Fruit fly (Drosophila melanogaster) Kc167 (cell line): ENCODE results near the gene CG43354.

Source experiments
- Myc ChIP-seq: fragments of >200 bp; optimal IDR thresholded peaks from 2 replicates; lab custom pipeline; 2017; ENCODE audit warnings: missing external identifiers
- Sin3A ChIP-seq: fragments of >200 bp; optimal IDR thresholded peaks from 2 replicates; lab custom pipeline; 2018; ENCODE audit warnings: missing external identifiers
- h ChIP-seq: fragments of >200 bp; optimal IDR thresholded peaks from 3 replicates; lab custom pipeline; 2018; ENCODE audit warnings: missing external identifiers
- insv ChIP-seq: fragments of >200 bp; optimal IDR thresholded peaks from 3 replicates; lab custom pipeline; 2018; ENCODE audit warnings: missing external identifiers
- psq ChIP-seq: fragments of >200 bp; optimal IDR thresholded peaks from 2 replicates; lab custom pipeline; 2017; ENCODE audit warnings: missing external identifiers
- ttk ChIP-seq: sonication (Bioruptor generic); optimal IDR thresholded peaks from 2 replicates; lab custom pipeline; 2017; ENCODE audit warnings: missing external identifiers

CG43354 gene

DNA sequence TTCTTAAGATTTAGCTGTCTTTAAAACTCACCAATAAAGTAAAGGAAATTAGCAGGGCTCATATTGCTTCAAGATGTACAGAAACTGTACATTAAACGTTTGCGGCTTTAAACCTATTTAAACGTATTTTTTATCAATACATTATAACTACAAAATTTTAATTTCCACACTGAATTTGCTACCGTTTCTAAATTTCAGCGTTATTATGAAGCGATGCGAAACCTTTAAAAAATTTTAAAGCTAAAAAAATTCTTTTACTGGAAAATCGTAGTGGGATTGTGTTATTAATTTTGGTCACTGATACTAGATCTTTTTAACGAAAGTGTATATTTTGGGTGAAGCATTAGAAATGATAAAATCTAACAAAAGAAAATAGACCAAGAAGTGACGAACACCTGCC is at the start of gene CG43354:
TSS of gene CG43354 (minus strand) at position 101 of the 400 bp plus-strand sequence.
- TF ChIP-seq Myc (lab: Kevin White, UChicago) (no peak), ttk (lab: Kevin White, UChicago) (no peak), psq (lab: Kevin White, UChicago) (no peak), h (lab: Kevin White, UChicago) (no peak), insv (lab: Kevin White, UChicago) (no peak), Sin3A (no peak)

- TF ChIP-seq h (lab: Kevin White, UChicago) (no peak), Myc (lab: Kevin White, UChicago) (no peak), psq (lab: Kevin White, UChicago) (no peak), Sin3A (no peak), ttk (lab: Kevin White, UChicago) (no peak), insv (lab: Kevin White, UChicago) (no peak)
Observed at dm6 chr2L:18358928-18359327, 49.7 kb upstream of the CG43354 start, which contains the start of gene Acp36DE. TSS of gene Acp36DE (minus strand) at chr2L:18359028.

DNA sequence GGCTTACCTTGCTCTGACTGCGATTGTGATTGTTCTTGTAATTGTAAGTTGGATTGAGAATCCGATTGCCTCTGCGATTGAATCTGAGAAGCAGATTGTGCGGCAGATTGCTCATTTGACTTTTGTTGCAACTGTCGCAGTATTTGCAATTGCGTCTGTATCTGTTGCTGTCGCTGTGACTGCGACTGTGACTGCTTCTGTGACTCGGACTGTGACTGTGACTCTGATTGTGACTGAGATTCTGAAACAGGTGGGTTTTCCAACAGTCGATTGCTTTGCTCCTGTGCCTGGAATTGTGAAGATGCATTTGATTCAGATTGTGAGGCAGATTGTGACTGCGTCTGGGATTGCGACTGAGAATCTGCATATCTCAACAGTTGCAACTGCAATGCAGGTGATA is 48.8 kb upstream of the CG43354 start:
- TF ChIP-seq h (lab: Kevin White, UChicago) (no peak), Myc (lab: Kevin White, UChicago) (no peak), psq (lab: Kevin White, UChicago) (no peak), Sin3A (no peak), ttk (lab: Kevin White, UChicago) (no peak)

DNA sequence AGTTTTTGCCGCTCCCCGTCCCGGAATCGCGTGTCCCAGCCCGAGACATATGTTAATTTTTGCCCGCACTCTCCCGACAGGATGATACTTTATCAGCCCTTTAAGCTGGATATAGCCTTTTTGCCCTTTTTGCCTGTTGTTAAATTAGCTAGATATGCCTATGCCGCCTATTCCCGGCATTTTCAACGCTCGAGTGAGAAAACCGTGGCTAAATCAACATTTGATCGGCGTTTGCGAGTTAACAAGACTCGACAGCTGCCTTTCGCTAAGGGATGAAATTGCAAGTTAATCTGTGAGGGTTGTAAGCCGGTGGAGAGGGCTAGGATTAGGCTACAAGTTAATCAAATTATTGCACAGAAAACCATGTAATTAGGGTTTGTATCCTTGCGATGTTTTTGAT is 46.3 kb upstream of the CG43354 start:
- no peak for TF ChIP-seq Sin3A

dm6 chr2L:18352808-18353207 is 43.6 kb upstream of the CG43354 start:
- TF ChIP-seq psq (lab: Kevin White, UChicago) (no peak), h (lab: Kevin White, UChicago) (no peak), insv (lab: Kevin White, UChicago) (no peak), Sin3A (no peak), Myc (lab: Kevin White, UChicago) (no peak), ttk (lab: Kevin White, UChicago) (no peak)

- TF ChIP-seq Myc (lab: Kevin White, UChicago), result no peak
Observed at dm6 chr2L:18348626-18349025, 39.4 kb upstream of the CG43354 start.

- TF ChIP-seq psq (lab: Kevin White, UChicago) (no peak), insv (lab: Kevin White, UChicago) (no peak), Sin3A (no peak), h (lab: Kevin White, UChicago) (no peak), ttk (lab: Kevin White, UChicago) (no peak), Myc (lab: Kevin White, UChicago) (no peak)
Observed at dm6 chr2L:18347950-18348349, 38.7 kb upstream of the CG43354 start.

- TF ChIP-seq insv (lab: Kevin White, UChicago) (no peak), ttk (lab: Kevin White, UChicago) (no peak), psq (lab: Kevin White, UChicago) (no peak), h (lab: Kevin White, UChicago) (no peak), Sin3A (no peak), Myc (lab: Kevin White, UChicago) (no peak)
Observed at dm6 chr2L:18345194-18345593, 35.9 kb upstream of the CG43354 start.

- TF ChIP-seq Myc (lab: Kevin White, UChicago), result no peak
- TF ChIP-seq insv (lab: Kevin White, UChicago), result no peak
- TF ChIP-seq h (lab: Kevin White, UChicago), result no peak
- no peak for TF ChIP-seq psq (lab: Kevin White, UChicago)
- no peak for TF ChIP-seq Sin3A
- TF ChIP-seq ttk (lab: Kevin White, UChicago), result no peak
Observed at dm6 chr2L:18344343-18344742, 35.1 kb upstream of the CG43354 start.

dm6 chr2L:18340921-18341320 is 31.7 kb upstream of the CG43354 start:
- TF ChIP-seq psq (lab: Kevin White, UChicago) (no peak), ttk (lab: Kevin White, UChicago) (no peak)

DNA sequence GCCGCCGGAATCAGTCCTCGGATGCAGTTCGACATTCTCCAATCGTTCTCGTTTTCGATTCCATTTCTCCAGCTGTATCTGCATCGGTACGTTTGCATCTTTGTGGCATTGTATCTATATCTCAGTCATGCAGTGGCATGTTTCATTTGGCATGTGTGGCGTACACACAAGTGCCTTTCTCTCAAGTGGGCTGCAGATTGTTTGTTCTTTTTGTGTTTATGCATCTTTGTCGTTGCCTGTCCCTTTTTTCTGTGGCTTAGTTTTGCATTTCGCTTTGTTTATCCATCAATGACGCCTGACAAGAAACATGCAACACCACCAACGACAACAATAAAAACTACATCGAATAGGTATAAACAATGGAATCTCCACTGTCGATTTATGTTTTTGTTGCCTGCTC is 27.3 kb upstream of the CG43354 start:
- TF ChIP-seq insv (lab: Kevin White, UChicago) (no peak), h (lab: Kevin White, UChicago) (no peak), Myc (lab: Kevin White, UChicago) (no peak), Sin3A (no peak)

DNA sequence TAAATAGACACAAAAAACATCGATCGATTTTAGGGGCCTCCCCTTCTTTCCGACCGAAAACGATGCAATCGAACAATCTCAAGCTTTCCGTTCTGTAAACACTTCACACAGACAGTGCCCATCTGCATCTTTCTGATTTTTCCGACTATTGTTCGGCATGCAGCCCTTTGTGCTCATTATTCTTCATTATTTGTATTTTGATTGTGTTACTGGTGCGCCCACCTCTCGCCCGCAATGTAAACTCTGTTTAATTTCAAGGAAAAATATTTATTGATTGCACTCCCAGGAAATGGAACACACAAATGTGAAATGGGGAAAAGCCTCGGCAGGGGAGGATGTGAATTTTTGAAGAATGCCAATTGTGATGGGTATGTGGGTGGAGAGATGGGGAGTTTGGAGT is 26.4 kb upstream of the CG43354 start:
- no peak for TF ChIP-seq insv (lab: Kevin White, UChicago)
- TF ChIP-seq psq (lab: Kevin White, UChicago), result no peak
- TF ChIP-seq Myc (lab: Kevin White, UChicago), result no peak
- no peak for TF ChIP-seq Sin3A
- no peak for TF ChIP-seq h (lab: Kevin White, UChicago)
- TF ChIP-seq ttk (lab: Kevin White, UChicago), result no peak

dm6 chr2L:18333831-18334437 is 24.7 kb upstream of the CG43354 start:
- no peak for TF ChIP-seq Myc (lab: Kevin White, UChicago)
- no peak for TF ChIP-seq Sin3A
- no peak for TF ChIP-seq psq (lab: Kevin White, UChicago)
- no peak for TF ChIP-seq h (lab: Kevin White, UChicago)
- no peak for TF ChIP-seq ttk (lab: Kevin White, UChicago)
- no peak for TF ChIP-seq insv (lab: Kevin White, UChicago)
